Fruit fly (Drosophila melanogaster) whole organism, embryonic: ENCODE measurements around the gene CG13898.
A peak's percentile ranks its signal among the peaks of the same experiment; 100 is the strongest.

Experiments
- Ada2b ChIP-seq: fragments of 200-800 bp; sonication (Bioruptor generic); IDR thresholded peaks from 2 replicates; pipeline ENCODE4 v1.3.6; 2022; ENCODE audit warnings: missing biosample characterization, missing genetic modification characterization
- Bdp1 ChIP-seq: fragments of 200-800 bp; sonication (Bioruptor generic); optimal IDR thresholded peaks from 3 replicates; lab custom pipeline; 2016; ENCODE audit warnings: missing biosample characterization, missing genetic modification characterization
- C15 ChIP-seq: fragments of 200-800 bp; sonication (Bioruptor generic); IDR thresholded peaks from 3 replicates; pipeline ENCODE4 v1.3.6; 2022; ENCODE audit warnings: missing biosample characterization, missing genetic modification characterization
- CG11696 ChIP-seq: fragments of 200-800 bp; sonication (Bioruptor generic); IDR thresholded peaks from 2 replicates; pipeline ENCODE4 v1.3.6; 2022; ENCODE audit warnings: missing biosample characterization, missing genetic modification characterization
- CG12769 ChIP-seq: fragments of 200-800 bp; sonication (Bioruptor generic); optimal IDR thresholded peaks from 2 replicates; lab custom pipeline; 2019; ENCODE audit warnings: missing biosample characterization, mild to moderate bottlenecking, missing genetic modification characterization, moderate library complexity
- CG13424 ChIP-seq: fragments of 200-800 bp; sonication (Bioruptor generic); optimal IDR thresholded peaks from 2 replicates; lab custom pipeline; 2019; ENCODE audit warnings: missing biosample characterization, mild to moderate bottlenecking, missing genetic modification characterization, moderate library complexity
- CG14441 ChIP-seq: fragments of 200-800 bp; sonication (Bioruptor generic); IDR thresholded peaks from 2 replicates; pipeline ENCODE4 v1.3.6; 2022; ENCODE audit warnings: missing biosample characterization, missing genetic modification characterization
- CG15269 ChIP-seq: fragments of 200-800 bp; sonication (Bioruptor generic); optimal IDR thresholded peaks from 2 replicates; lab custom pipeline; 2018; ENCODE audit warnings: missing biosample characterization, mild to moderate bottlenecking, missing genetic modification characterization, moderate library complexity
- CG17385 ChIP-seq: fragments of 200-800 bp; sonication (Bioruptor generic); optimal IDR thresholded peaks from 3 replicates; lab custom pipeline; 2018; ENCODE audit warnings: missing biosample characterization, mild to moderate bottlenecking, missing genetic modification characterization
- CG32532 ChIP-seq: fragments of 200-800 bp; sonication (Bioruptor generic); IDR thresholded peaks from 2 replicates; pipeline ENCODE4 v1.3.6; 2022; ENCODE audit warnings: missing biosample characterization, missing genetic modification characterization
- CG3281 ChIP-seq: fragments of 200-800 bp; sonication (Bioruptor generic); optimal IDR thresholded peaks from 3 replicates; lab custom pipeline; 2017; ENCODE audit warnings: missing biosample characterization, mild to moderate bottlenecking, missing genetic modification characterization
- CG4707 ChIP-seq: fragments of 200-800 bp; sonication (Bioruptor generic); optimal IDR thresholded peaks from 2 replicates; lab custom pipeline; 2018; ENCODE audit warnings: missing biosample characterization, mild to moderate bottlenecking, missing genetic modification characterization, moderate library complexity
- CG6654 ChIP-seq: fragments of 200-800 bp; sonication (Bioruptor generic); optimal IDR thresholded peaks from 2 replicates; lab custom pipeline; 2017; ENCODE audit warnings: missing biosample characterization, mild to moderate bottlenecking, missing genetic modification characterization
- CHES-1-like ChIP-seq: fragments of 200-800 bp; sonication (Bioruptor generic); optimal IDR thresholded peaks from 2 replicates; lab custom pipeline; 2016; ENCODE audit warnings: missing biosample characterization, missing genetic modification characterization
- D19B ChIP-seq: fragments of 200-800 bp; sonication (Bioruptor generic); optimal IDR thresholded peaks from 2 replicates; lab custom pipeline; 2017; ENCODE audit warnings: missing biosample characterization, mild to moderate bottlenecking, missing genetic modification characterization
- E2f1 ChIP-seq: fragments of 200-800 bp; sonication (Bioruptor generic); IDR thresholded peaks from 2 replicates; pipeline ENCODE4 v1.3.6; 2022; ENCODE audit warnings: missing biosample characterization, missing genetic modification characterization
- Eip74EF ChIP-seq, 2 experiments: fragments of 200-800 bp in 1 of 2; fragments of >200 bp in 1 of 2; sonication (Bioruptor generic) in 1 of 2; optimal IDR thresholded peaks; 2 replicates each; lab custom pipeline; 2017 to 2019; ENCODE audit warnings: missing biosample characterization in 2 of 2, missing genetic modification characterization in 2 of 2, mild to moderate bottlenecking in 1 of 2, moderate library complexity in 1 of 2
- HLH4C ChIP-seq: fragments of 200-800 bp; sonication (Bioruptor generic); IDR thresholded peaks from 3 replicates; pipeline ENCODE4 v1.3.6; 2022; ENCODE audit warnings: missing biosample characterization, missing genetic modification characterization; ENCODE audit not compliant: partially characterized antibody
- Hr51 ChIP-seq, 2 experiments: fragments of 200-800 bp; sonication (Bioruptor generic); optimal IDR thresholded peaks; 2 replicates in 1 of 2; 3 replicates in 1 of 2; lab custom pipeline; 2016 to 2018; ENCODE audit warnings: missing biosample characterization in 2 of 2, missing genetic modification characterization in 2 of 2, mild to moderate bottlenecking in 1 of 2, moderate library complexity in 1 of 2
- Jarid2 ChIP-seq: fragments of 200-800 bp; sonication (Bioruptor generic); optimal IDR thresholded peaks from 3 replicates; lab custom pipeline; 2017; ENCODE audit warnings: mild to moderate bottlenecking, missing biosample characterization, missing genetic modification reagents, missing genetic modification characterization
- Lim3 ChIP-seq: fragments of 200-800 bp; sonication (Bioruptor generic); IDR thresholded peaks from 2 replicates; pipeline ENCODE4 v1.3.6; 2022; ENCODE audit warnings: missing biosample characterization, missing genetic modification characterization
- MESR4 ChIP-seq: fragments of 200-800 bp; sonication (Bioruptor generic); optimal IDR thresholded peaks from 2 replicates; lab custom pipeline; 2018; ENCODE audit warnings: missing biosample characterization, mild to moderate bottlenecking, missing genetic modification characterization, moderate library complexity
- MTF-1 ChIP-seq: fragments of 200-800 bp; sonication (Bioruptor generic); optimal IDR thresholded peaks from 2 replicates; lab custom pipeline; 2018; ENCODE audit warnings: missing biosample characterization, mild to moderate bottlenecking, missing genetic modification characterization, borderline replicate concordance
- Meics ChIP-seq: fragments of 200-800 bp; sonication (Bioruptor generic); optimal IDR thresholded peaks from 2 replicates; lab custom pipeline; 2017; ENCODE audit warnings: missing biosample characterization, mild to moderate bottlenecking, missing genetic modification characterization
- Ptx1 ChIP-seq: fragments of 200-800 bp; sonication (Bioruptor generic); IDR thresholded peaks from 2 replicates; pipeline ENCODE4 v1.3.6; 2022; ENCODE audit warnings: missing biosample characterization, missing genetic modification characterization
- abd-A ChIP-seq: fragments of 200-800 bp; sonication (Bioruptor generic); optimal IDR thresholded peaks from 3 replicates; lab custom pipeline; 2019; ENCODE audit warnings: missing biosample characterization, mild to moderate bottlenecking, missing genetic modification characterization, moderate library complexity
- al ChIP-seq: fragments of 200-800 bp; sonication (Bioruptor generic); IDR thresholded peaks from 2 replicates; pipeline ENCODE4 v1.3.6; 2022; ENCODE audit warnings: missing biosample characterization, missing genetic modification characterization
- bab2 ChIP-seq: fragments of 200-800 bp; sonication (Bioruptor generic); optimal IDR thresholded peaks from 2 replicates; lab custom pipeline; 2016; ENCODE audit warnings: missing biosample characterization, missing genetic modification characterization
- bsh ChIP-seq, 2 experiments: fragments of 200-800 bp; sonication (Bioruptor generic); optimal IDR thresholded peaks; 2 replicates each; lab custom pipeline; 2017 to 2018; ENCODE audit warnings: mild to moderate bottlenecking in 2 of 2, missing biosample characterization in 2 of 2, missing genetic modification characterization in 2 of 2, moderate library complexity in 1 of 2
- crp ChIP-seq, 2 experiments: fragments of 200-800 bp; sonication (Bioruptor generic); optimal IDR thresholded peaks; 2 replicates in 1 of 2; 3 replicates in 1 of 2; lab custom pipeline; 2017; ENCODE audit warnings: missing biosample characterization in 2 of 2, missing genetic modification characterization in 2 of 2, mild to moderate bottlenecking in 1 of 2, moderate library complexity in 1 of 2
- esg ChIP-seq: fragments of 200-800 bp; sonication (Bioruptor generic); conservative IDR thresholded peaks from 2 replicates; pipeline ENCODE4 v1.3.6; 2022; ENCODE audit warnings: missing biosample characterization, missing genetic modification characterization
- exex ChIP-seq: fragments of 200-800 bp; sonication (Bioruptor generic); optimal IDR thresholded peaks from 4 replicates; lab custom pipeline; 2018; ENCODE audit warnings: missing biosample characterization, mild to moderate bottlenecking, missing genetic modification characterization, moderate library complexity
- gem ChIP-seq: fragments of 200-800 bp; sonication (Bioruptor generic); optimal IDR thresholded peaks from 2 replicates; lab custom pipeline; 2019; ENCODE audit warnings: missing biosample characterization, mild to moderate bottlenecking, missing genetic modification characterization, moderate library complexity
- gsb ChIP-seq: fragments of 200-800 bp; sonication (Bioruptor generic); IDR thresholded peaks from 2 replicates; pipeline ENCODE4 v1.3.6; 2022; ENCODE audit warnings: missing biosample characterization, missing genetic modification characterization
- h ChIP-seq: fragments of >200 bp; optimal IDR thresholded peaks from 2 replicates; lab custom pipeline; 2017
- jigr1 ChIP-seq: fragments of 200-800 bp; sonication (Bioruptor generic); IDR thresholded peaks from 3 replicates; pipeline ENCODE4 v1.3.6; 2022; ENCODE audit warnings: missing biosample characterization, missing genetic modification characterization
- luna ChIP-seq: fragments of 200-800 bp; sonication (Bioruptor generic); optimal IDR thresholded peaks from 2 replicates; lab custom pipeline; 2016; ENCODE audit warnings: missing biosample characterization, missing genetic modification characterization
- mam ChIP-seq: fragments of 200-800 bp; sonication (Bioruptor generic); optimal IDR thresholded peaks from 3 replicates; lab custom pipeline; 2016; ENCODE audit warnings: missing biosample characterization, missing genetic modification characterization
- pfk ChIP-seq: fragments of 200-800 bp; sonication (Bioruptor generic); optimal IDR thresholded peaks from 2 replicates; lab custom pipeline; 2018; ENCODE audit warnings: missing biosample characterization, mild to moderate bottlenecking, missing genetic modification characterization, moderate library complexity
- sd ChIP-seq: fragments of 200-800 bp; sonication (Bioruptor generic); optimal IDR thresholded peaks from 3 replicates; lab custom pipeline; 2018; ENCODE audit warnings: missing biosample characterization, mild to moderate bottlenecking, missing genetic modification characterization, moderate library complexity
- sim ChIP-seq: fragments of 200-800 bp; sonication (Bioruptor generic); IDR thresholded peaks from 2 replicates; pipeline ENCODE4 v1.3.6; 2022; ENCODE audit warnings: missing biosample characterization, missing genetic modification characterization
- sisA ChIP-seq: fragments of 200-800 bp; sonication (Bioruptor generic); IDR thresholded peaks from 2 replicates; pipeline ENCODE4 v1.3.6; 2022; ENCODE audit warnings: missing biosample characterization, missing genetic modification characterization
- stwl ChIP-seq: fragments of 200-800 bp; sonication (Bioruptor generic); optimal IDR thresholded peaks from 3 replicates; lab custom pipeline; 2018; ENCODE audit warnings: missing biosample characterization, mild to moderate bottlenecking, missing genetic modification characterization, moderate library complexity
- tin ChIP-seq: fragments of 200-800 bp; sonication (Bioruptor generic); optimal IDR thresholded peaks from 3 replicates; lab custom pipeline; 2016; ENCODE audit warnings: missing biosample characterization, missing genetic modification characterization
- vvl ChIP-seq: fragments of 200-800 bp; sonication (Bioruptor generic); IDR thresholded peaks from 2 replicates; pipeline ENCODE4 v1.3.6; 2022; ENCODE audit warnings: missing biosample characterization, missing genetic modification characterization
- wdn ChIP-seq: fragments of 200-800 bp; sonication (Bioruptor generic); IDR thresholded peaks from 2 replicates; pipeline ENCODE4 v1.3.6; 2022; ENCODE audit warnings: missing biosample characterization, missing genetic modification characterization

CG13898 gene

DNA sequence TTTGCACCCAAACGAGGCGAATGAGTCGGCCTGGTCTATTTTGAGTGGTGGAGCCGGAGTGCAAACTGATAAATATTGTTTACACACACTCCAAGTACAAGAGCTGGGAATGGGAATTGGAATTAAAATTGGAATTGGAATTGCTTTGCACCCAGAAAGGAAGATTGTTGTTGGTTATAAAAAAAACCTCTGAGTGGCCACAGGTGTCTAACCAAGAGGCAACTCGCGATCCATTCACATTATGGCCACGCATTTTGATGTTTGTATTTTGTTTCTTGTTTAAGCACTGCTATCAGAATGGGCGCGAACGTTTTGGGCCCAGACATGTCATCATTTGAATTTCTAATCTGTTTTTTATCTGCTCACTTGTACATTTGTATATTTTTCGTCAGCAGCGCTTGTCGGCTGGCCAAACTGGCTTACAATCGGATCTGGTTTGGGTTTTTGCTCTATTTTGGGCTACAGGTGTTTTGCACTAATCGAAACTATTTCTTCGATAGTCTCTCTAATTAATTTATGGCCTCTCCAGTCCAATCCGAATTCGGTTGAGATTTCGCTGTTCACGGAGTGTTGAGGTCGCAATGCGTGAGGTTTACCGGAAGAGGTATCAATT lies 22.0 kb downstream of the CG13898 start (continued):
- TF ChIP-seq CG3281 (GFP tag; lab: Kevin White, UChicago), result no peak
- no peak for TF ChIP-seq MTF-1 (GFP tag; lab: Kevin White, UChicago)
- TF ChIP-seq crp (GFP tag; optimal IDR thresholded peaks at IDR 0.05; lab: Kevin White, UChicago), result no peak
- peak; percentile 66 for TF ChIP-seq sd (tag; lab: Kevin White, UChicago)
- TF ChIP-seq bab2 (GFP tag; lab: Kevin White, UChicago), result no peak
- no peak for TF ChIP-seq CG13424 (tag; lab: Kevin White, UChicago)
- no peak for TF ChIP-seq h (lab: Kevin White, UChicago)
- TF ChIP-seq abd-A (tag; lab: Kevin White, UChicago), result no peak
- TF ChIP-seq al (GFP tag; lab: Robert Waterston, UW), result peak; percentile 41
- TF ChIP-seq CG6654 (GFP tag; lab: Kevin White, UChicago), result no peak
- TF ChIP-seq CG32532 (GFP tag; lab: Robert Waterston, UW), result peak; percentile 20; the same call in 1 of the 2 replicates
- TF ChIP-seq CG12769 (tag; lab: Kevin White, UChicago), result peak; percentile 78
- TF ChIP-seq CG11696 (GFP tag; lab: Robert Waterston, UW), result peak; percentile 95
- TF ChIP-seq esg, result 0 out of 2 replicates have a peak, but pooled peaks have one; percentile 18
- TF ChIP-seq CHES-1-like (GFP tag; lab: Kevin White, UChicago), result peak; percentile 21
- peak; percentile 96 for TF ChIP-seq exex (tag; lab: Kevin White, UChicago)
- 0 out of 3 replicates have a peak, but pooled peaks have one; percentile 14 for TF ChIP-seq C15
- peak; percentile 41; the same call in 1 of the 2 replicates for TF ChIP-seq vvl (GFP tag; lab: Robert Waterston, UW)
- peak; percentile 22; the same call in 1 of the 2 replicates for TF ChIP-seq CG14441 (GFP tag; lab: Robert Waterston, UW)
- 0 out of 2 replicates have a peak, but pooled peaks have one; percentile 26 for TF ChIP-seq wdn (GFP tag; lab: Robert Waterston, UW)
- TF ChIP-seq gem (tag; lab: Kevin White, UChicago), result peak; percentile 33
- no peak for TF ChIP-seq luna (GFP tag; lab: Kevin White, UChicago)
- TF ChIP-seq Jarid2, result no peak
- TF ChIP-seq, all 482 proteins: peak for 40

DNA sequence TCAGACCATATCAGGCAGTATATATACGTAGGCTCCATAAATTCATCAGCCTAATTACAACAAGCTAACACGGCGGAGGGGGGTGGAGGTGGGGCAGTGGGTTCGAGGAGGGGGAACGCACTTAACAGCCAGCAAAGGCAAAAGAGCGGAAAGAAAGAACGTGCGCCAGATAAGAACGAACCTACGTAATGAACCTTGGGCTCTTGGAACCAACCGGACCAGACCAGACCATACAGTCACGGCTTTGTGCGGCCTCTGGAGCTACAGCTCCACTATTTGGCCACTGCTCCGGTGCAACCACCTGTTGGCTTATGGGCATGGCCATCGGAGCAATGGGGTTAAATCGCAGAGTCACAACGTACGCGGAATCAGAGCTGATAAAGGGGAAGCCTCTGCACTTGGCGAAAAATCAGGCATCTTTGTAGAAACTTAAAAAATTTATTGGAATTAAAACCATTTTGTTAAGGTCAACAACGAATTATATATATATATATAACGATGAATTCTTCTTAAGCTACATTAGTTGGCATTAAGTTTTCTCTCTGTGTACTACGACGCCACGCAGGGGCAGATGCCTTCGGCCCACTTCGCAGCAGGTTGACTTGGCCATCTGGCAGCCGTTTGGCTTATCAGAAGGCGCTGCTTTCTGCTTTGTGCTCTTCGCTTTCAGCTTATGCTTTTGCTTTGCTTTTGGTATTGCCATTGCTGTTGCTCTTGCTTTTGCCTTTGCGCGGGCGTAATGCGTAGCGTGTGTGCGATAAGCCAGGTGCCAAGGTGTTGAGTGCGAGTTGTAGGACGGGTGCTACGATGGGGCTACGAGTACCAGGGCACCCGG lies 22.8 kb downstream of the CG13898 start:
- TF ChIP-seq Meics (GFP tag; lab: Kevin White, UChicago) (peak; percentile 92), D19B (GFP tag; lab: Kevin White, UChicago) (peak; percentile 68), pfk (GFP tag; lab: Kevin White, UChicago) (no peak), gem (tag; lab: Kevin White, UChicago) (peak; percentile 96), sisA (peak; percentile 94), HLH4C (GFP tag; lab: Robert Waterston, UW) (no peak), Eip74EF (GFP tag; optimal IDR thresholded peaks at IDR 0.05; lab: Kevin White, UChicago) (peak in 1 of 2 experiments; percentile 85), gsb (peak; percentile 95), Bdp1 (GFP tag; lab: Kevin White, UChicago) (peak; percentile 51), CG15269 (tag; lab: Kevin White, UChicago) (peak; percentile 96), MESR4 (peak; percentile 14), stwl (tag; lab: Kevin White, UChicago) (no peak), tin (GFP tag; lab: Kevin White, UChicago) (peak; percentile 81), Hr51 (GFP tag; optimal IDR thresholded peaks at IDR 0.05; lab: Kevin White, UChicago) (peak; percentile 62 to 94), mam (peak; percentile 81), CG17385 (GFP tag; lab: Kevin White, UChicago) (peak; percentile 91), Ptx1 (GFP tag; lab: Robert Waterston, UW) (peak; percentile 97), jigr1 (GFP tag; lab: Robert Waterston, UW) (peak; percentile 86), E2f1 (GFP tag; lab: Robert Waterston, UW) (peak; percentile 97), Lim3 (GFP tag; lab: Robert Waterston, UW) (peak; percentile 85), CG4707 (peak; percentile 66), sim (GFP tag; lab: Robert Waterston, UW) (peak; percentile 86), bsh (GFP tag; optimal IDR thresholded peaks at IDR 0.05; lab: Kevin White, UChicago) (peak; percentile 81 to 95), Ada2b (GFP tag; lab: Robert Waterston, UW) (peak; percentile 97)
